Fruit fly (Drosophila melanogaster) whole organism, embryonic: ENCODE results near the gene fok.

Experiments
- Abd-B ChIP-seq: fragments of 200-800 bp; sonication (Bioruptor generic); optimal IDR thresholded peaks from 2 replicates; lab custom pipeline; 2018; ENCODE audit warnings: missing biosample characterization, mild to moderate bottlenecking, missing genetic modification characterization, moderate library complexity
- B-H2 ChIP-seq: fragments of 200-800 bp; sonication (Bioruptor generic); optimal IDR thresholded peaks from 2 replicates; lab custom pipeline; 2018; ENCODE audit warnings: missing biosample characterization, mild to moderate bottlenecking, missing genetic modification characterization
- Bteb2 ChIP-seq: fragments of 200-800 bp; sonication (Bioruptor generic); optimal IDR thresholded peaks from 2 replicates; lab custom pipeline; 2016; ENCODE audit warnings: missing biosample characterization, missing genetic modification characterization
- CG11085 ChIP-seq: fragments of 200-800 bp; sonication (Bioruptor generic); IDR thresholded peaks from 2 replicates; pipeline ENCODE4 v1.3.6; 2022; ENCODE audit warnings: missing biosample characterization, missing genetic modification characterization
- CG11504 ChIP-seq: fragments of 200-800 bp; sonication (Bioruptor generic); optimal IDR thresholded peaks from 3 replicates; lab custom pipeline; 2019; ENCODE audit warnings: missing biosample characterization, mild to moderate bottlenecking, missing genetic modification characterization, moderate library complexity
- CG12155 ChIP-seq: fragments of 200-800 bp; sonication (Bioruptor generic); optimal IDR thresholded peaks from 3 replicates; lab custom pipeline; 2016; ENCODE audit warnings: missing biosample characterization, missing genetic modification characterization
- CG12236 ChIP-seq: fragments of 200-800 bp; sonication (Bioruptor generic); optimal IDR thresholded peaks from 2 replicates; lab custom pipeline; 2016; ENCODE audit warnings: missing biosample characterization, missing genetic modification characterization
- CG12659 ChIP-seq: fragments of 200-800 bp; sonication (Bioruptor generic); optimal IDR thresholded peaks from 3 replicates; lab custom pipeline; 2017; ENCODE audit warnings: mild to moderate bottlenecking, missing biosample characterization, missing genetic modification reagents, missing genetic modification characterization
- CG13894 ChIP-seq: fragments of 200-800 bp; sonication (Bioruptor generic); optimal IDR thresholded peaks from 3 replicates; lab custom pipeline; 2018; ENCODE audit warnings: missing biosample characterization, mild to moderate bottlenecking, missing genetic modification characterization, moderate library complexity
- CG14860 ChIP-seq: fragments of 200-800 bp; sonication (Bioruptor generic); IDR thresholded peaks from 3 replicates; pipeline ENCODE4 v1.3.6; 2022; ENCODE audit warnings: missing biosample characterization, missing genetic modification characterization; ENCODE audit not compliant: partially characterized antibody
- CG1647 ChIP-seq: fragments of 200-800 bp; sonication (Bioruptor generic); optimal IDR thresholded peaks from 3 replicates; lab custom pipeline; 2016; ENCODE audit warnings: missing biosample characterization, missing genetic modification characterization
- CG16815 ChIP-seq: fragments of 200-800 bp; sonication (Bioruptor generic); optimal IDR thresholded peaks from 3 replicates; lab custom pipeline; 2017; ENCODE audit warnings: missing biosample characterization, mild to moderate bottlenecking, missing genetic modification characterization
- CG1832 ChIP-seq: fragments of 200-800 bp; sonication (Bioruptor generic); optimal IDR thresholded peaks from 2 replicates; lab custom pipeline; 2017; ENCODE audit warnings: missing biosample characterization, mild to moderate bottlenecking, missing genetic modification characterization, inconsistent platforms
- CG2678 ChIP-seq: fragments of 200-800 bp; sonication (Bioruptor generic); optimal IDR thresholded peaks from 3 replicates; lab custom pipeline; 2019; ENCODE audit warnings: missing biosample characterization, mild to moderate bottlenecking, missing genetic modification characterization, moderate library complexity
- CG32532 ChIP-seq: fragments of 200-800 bp; sonication (Bioruptor generic); IDR thresholded peaks from 2 replicates; pipeline ENCODE4 v1.3.6; 2022; ENCODE audit warnings: missing biosample characterization, missing genetic modification characterization
- CG34224 ChIP-seq: fragments of 200-800 bp; sonication (Bioruptor generic); IDR thresholded peaks from 3 replicates; pipeline ENCODE4 v1.3.6; 2022; ENCODE audit warnings: missing biosample characterization, missing genetic modification characterization; ENCODE audit not compliant: partially characterized antibody
- CG4730 ChIP-seq: fragments of 200-800 bp; sonication (Bioruptor generic); IDR thresholded peaks from 2 replicates; pipeline ENCODE4 v1.3.6; 2022; ENCODE audit warnings: missing biosample characterization, missing genetic modification characterization
- CG7372 ChIP-seq: fragments of 200-800 bp; sonication (Bioruptor generic); IDR thresholded peaks from 2 replicates; pipeline ENCODE4 v1.3.6; 2022; ENCODE audit warnings: missing biosample characterization, missing genetic modification characterization
- CG7839 ChIP-seq: fragments of 200-800 bp; sonication (Bioruptor generic); optimal IDR thresholded peaks from 3 replicates; lab custom pipeline; 2018; ENCODE audit warnings: missing biosample characterization, mild to moderate bottlenecking, missing genetic modification characterization, moderate library complexity
- CG7987 ChIP-seq: fragments of 200-800 bp; sonication (Bioruptor generic); optimal IDR thresholded peaks from 2 replicates; lab custom pipeline; 2018; ENCODE audit warnings: missing biosample characterization, mild to moderate bottlenecking, missing genetic modification characterization, moderate library complexity
- CG8089 ChIP-seq: fragments of 200-800 bp; sonication (Bioruptor generic); optimal IDR thresholded peaks from 3 replicates; lab custom pipeline; 2016; ENCODE audit warnings: missing biosample characterization, missing genetic modification characterization
- CG9817 ChIP-seq: fragments of 200-800 bp; sonication (Bioruptor generic); optimal IDR thresholded peaks from 2 replicates; lab custom pipeline; 2018; ENCODE audit warnings: missing biosample characterization, mild to moderate bottlenecking, missing genetic modification characterization, moderate library complexity
- Deaf1 ChIP-seq: fragments of 200-800 bp; optimal IDR thresholded peaks from 3 replicates; lab custom pipeline; 2019; ENCODE audit warnings: missing biosample characterization, mild to moderate bottlenecking, missing genetic modification characterization, moderate library complexity
- Dek ChIP-seq: fragments of 200-800 bp; sonication (Bioruptor generic); optimal IDR thresholded peaks from 3 replicates; lab custom pipeline; 2019; ENCODE audit warnings: missing biosample characterization, mild to moderate bottlenecking, missing genetic modification characterization, moderate library complexity
- Doc3 ChIP-seq: fragments of 200-800 bp; sonication (Bioruptor generic); IDR thresholded peaks from 3 replicates; pipeline ENCODE4 v1.3.6; 2022; ENCODE audit warnings: missing biosample characterization, missing genetic modification characterization; ENCODE audit not compliant: partially characterized antibody
- E2f2 ChIP-seq: fragments of 200-800 bp; sonication (Bioruptor generic); IDR thresholded peaks from 2 replicates; pipeline ENCODE4 v1.3.6; 2022; ENCODE audit warnings: missing biosample characterization, missing genetic modification characterization
- HHEX ChIP-seq: fragments of 200-800 bp; sonication (Bioruptor generic); optimal IDR thresholded peaks from 3 replicates; lab custom pipeline; 2017; ENCODE audit warnings: missing biosample characterization, mild to moderate bottlenecking, missing genetic modification characterization, missing genetic modification reagents
- Hsf ChIP-seq: fragments of 200-800 bp; sonication (Bioruptor generic); optimal IDR thresholded peaks from 3 replicates; lab custom pipeline; 2016; ENCODE audit warnings: missing biosample characterization, missing genetic modification characterization
- Optix ChIP-seq: fragments of 200-800 bp; sonication (Bioruptor generic); IDR thresholded peaks from 3 replicates; pipeline ENCODE4 v1.3.6; 2022; ENCODE audit warnings: missing biosample characterization, missing genetic modification characterization
- Rfx ChIP-seq: fragments of 200-800 bp; sonication (Bioruptor generic); IDR thresholded peaks from 2 replicates; pipeline ENCODE4 v1.3.6; 2022; ENCODE audit warnings: missing biosample characterization, missing genetic modification characterization
- Sin3A ChIP-seq: fragments of >200 bp; optimal IDR thresholded peaks from 2 replicates; lab custom pipeline; 2018
- Spps ChIP-seq: fragments of 200-800 bp; sonication (Bioruptor generic); optimal IDR thresholded peaks from 2 replicates; lab custom pipeline; 2018; ENCODE audit warnings: missing biosample characterization, mild to moderate bottlenecking, missing genetic modification characterization
- Sry-β ChIP-seq: fragments of 200-800 bp; sonication (Bioruptor generic); optimal IDR thresholded peaks from 2 replicates; lab custom pipeline; 2018; ENCODE audit warnings: missing biosample characterization, mild to moderate bottlenecking, missing genetic modification characterization, moderate library complexity
- ato ChIP-seq: fragments of 200-800 bp; sonication (Bioruptor generic); IDR thresholded peaks from 2 replicates; pipeline ENCODE4 v1.3.6; 2022; ENCODE audit warnings: missing biosample characterization, missing genetic modification characterization; ENCODE audit not compliant: partially characterized antibody
- crol ChIP-seq: fragments of 200-800 bp; sonication (Bioruptor generic); IDR thresholded peaks from 2 replicates; pipeline ENCODE4 v1.3.6; 2022; ENCODE audit warnings: missing biosample characterization, missing genetic modification characterization
- dan ChIP-seq: fragments of 200-800 bp; sonication (Bioruptor generic); IDR thresholded peaks from 2 replicates; pipeline ENCODE4 v1.3.6; 2022; ENCODE audit warnings: missing biosample characterization, missing genetic modification characterization
- fd3F ChIP-seq: fragments of 200-800 bp; sonication (Bioruptor generic); optimal IDR thresholded peaks from 2 replicates; lab custom pipeline; 2018; ENCODE audit warnings: missing biosample characterization, mild to moderate bottlenecking, missing genetic modification characterization, moderate library complexity
- hb ChIP-seq: fragments of 200-800 bp; sonication (Bioruptor generic); IDR thresholded peaks from 3 replicates; pipeline ENCODE4 v1.3.6; 2022; ENCODE audit warnings: missing biosample characterization, missing genetic modification characterization; ENCODE audit not compliant: partially characterized antibody
- jumu ChIP-seq: fragments of 200-800 bp; sonication (Bioruptor generic); optimal IDR thresholded peaks from 3 replicates; lab custom pipeline; 2016; ENCODE audit warnings: missing biosample characterization, missing genetic modification characterization
- knrl ChIP-seq: fragments of 200-800 bp; sonication (Bioruptor generic); IDR thresholded peaks from 3 replicates; pipeline ENCODE4 v1.3.6; 2022; ENCODE audit warnings: missing biosample characterization, missing genetic modification characterization; ENCODE audit not compliant: partially characterized antibody
- lab ChIP-seq: fragments of 200-800 bp; sonication (Bioruptor generic); optimal IDR thresholded peaks from 3 replicates; lab custom pipeline; 2017; ENCODE audit warnings: missing biosample characterization, missing genetic modification characterization, mild to moderate bottlenecking, moderate library complexity, missing genetic modification reagents
- lilli ChIP-seq: fragments of 200-800 bp; sonication (Bioruptor generic); optimal IDR thresholded peaks from 3 replicates; lab custom pipeline; 2016; ENCODE audit warnings: missing biosample characterization, missing genetic modification characterization
- luna ChIP-seq: fragments of 200-800 bp; sonication (Bioruptor generic); optimal IDR thresholded peaks from 2 replicates; lab custom pipeline; 2016; ENCODE audit warnings: missing biosample characterization, missing genetic modification characterization
- nerfin-2 ChIP-seq: fragments of 200-800 bp; sonication (Bioruptor generic); IDR thresholded peaks from 2 replicates; pipeline ENCODE4 v1.3.6; 2022; ENCODE audit warnings: missing biosample characterization, missing genetic modification characterization; ENCODE audit not compliant: partially characterized antibody
- nom ChIP-seq: fragments of 200-800 bp; sonication (Bioruptor generic); optimal IDR thresholded peaks from 2 replicates; lab custom pipeline; 2017; ENCODE audit warnings: missing biosample characterization, missing genetic modification characterization, mild to moderate bottlenecking, moderate library complexity, missing genetic modification reagents
- org-1 ChIP-seq: fragments of 200-800 bp; sonication (Bioruptor generic); optimal IDR thresholded peaks from 2 replicates; lab custom pipeline; 2017; ENCODE audit warnings: missing biosample characterization, missing genetic modification characterization
- slp2 ChIP-seq: fragments of 200-800 bp; sonication (Bioruptor generic); optimal IDR thresholded peaks from 2 replicates; lab custom pipeline; 2016; ENCODE audit warnings: missing biosample characterization, missing genetic modification characterization
- tll ChIP-seq, 2 experiments: fragments of 200-800 bp in 1 of 2; fragments of >200 bp in 1 of 2; sonication (Bioruptor generic) in 1 of 2; optimal IDR thresholded peaks; 2 replicates each; lab custom pipeline; 2017 to 2019; ENCODE audit warnings: missing biosample characterization in 2 of 2, missing genetic modification characterization in 2 of 2, mild to moderate bottlenecking in 1 of 2, moderate library complexity in 1 of 2
- toy ChIP-seq: fragments of 200-800 bp; sonication (Bioruptor generic); IDR thresholded peaks from 2 replicates; pipeline ENCODE4 v1.3.6; 2022; ENCODE audit warnings: missing biosample characterization, missing genetic modification characterization

Gene fok

DNA sequence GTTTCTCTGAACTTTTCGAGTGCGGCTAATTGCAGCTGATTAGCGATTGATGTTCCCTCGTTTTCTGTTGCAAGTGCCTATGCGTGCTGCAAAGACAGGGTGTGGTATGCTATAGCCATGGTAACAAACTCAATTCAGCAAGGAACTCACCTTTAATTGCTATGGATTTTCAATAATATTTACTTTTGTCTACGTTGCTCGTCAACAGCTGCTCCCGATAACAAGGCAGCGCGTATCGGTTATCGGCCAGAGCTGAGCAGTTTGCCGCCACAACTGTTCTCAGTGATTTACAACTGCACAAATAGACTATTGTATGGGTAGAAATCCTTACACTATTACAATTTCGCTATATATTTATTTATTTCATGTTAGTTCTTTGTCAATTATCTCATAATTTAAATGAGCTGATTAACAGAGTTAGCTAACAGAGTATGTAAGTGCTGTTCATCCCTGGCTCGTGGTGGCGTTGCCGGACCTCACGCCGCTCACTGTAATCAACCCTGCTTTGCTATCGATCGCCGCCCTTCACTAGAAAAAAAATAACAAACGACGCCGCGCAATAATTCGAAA is 9.6 kb downstream of the fok start, which contains the start of the genes pr and neb (continued):
- TF ChIP-seq Sry-β (peak; percentile 87), slp2 (GFP tag; lab: Kevin White, UChicago) (no peak), CG14860 (GFP tag; lab: Robert Waterston, UW) (no peak; the same call in 2 of the 3 replicates), CG34224 (GFP tag; lab: Robert Waterston, UW) (peak; percentile 62; the same call in 1 of the 3 replicates), CG1647 (GFP tag; lab: Kevin White, UChicago) (peak; percentile 18), Sin3A (lab: Kevin White, UChicago) (peak; percentile 89), fd3F (GFP tag; lab: Kevin White, UChicago) (peak; percentile 8), CG9817 (tag; lab: Kevin White, UChicago) (peak; percentile 64), Bteb2 (GFP tag; lab: Kevin White, UChicago) (peak; percentile 33), tll (GFP tag; optimal IDR thresholded peaks at IDR 0.05; lab: Kevin White, UChicago) (peak in 1 of 2 experiments; percentile 34), luna (GFP tag; lab: Kevin White, UChicago) (no peak), CG16815 (GFP tag; lab: Kevin White, UChicago) (no peak), CG1832 (GFP tag; lab: Kevin White, UChicago) (no peak), Optix (GFP tag; lab: Robert Waterston, UW) (peak; percentile 6; the same call in 1 of the 3 replicates), CG7839 (tag; lab: Kevin White, UChicago) (peak; percentile 71), Hsf (GFP tag; lab: Kevin White, UChicago) (peak; percentile 25), Abd-B (GFP tag; lab: Kevin White, UChicago) (peak; percentile 61), CG12236 (GFP tag; lab: Kevin White, UChicago) (no peak), CG12155 (peak; percentile 67), lab (GFP tag; lab: Kevin White, UChicago) (peak; percentile 25), knrl (GFP tag; lab: Robert Waterston, UW) (peak; percentile 61), CG2678 (peak; percentile 20), Deaf1 (tag; lab: Kevin White, UChicago) (peak; percentile 34), CG32532 (GFP tag; lab: Robert Waterston, UW) (peak; percentile 45; the same call in 1 of the 2 replicates), Spps (no peak), Doc3 (GFP tag; lab: Robert Waterston, UW) (0 out of 3 replicates have a peak, but pooled peaks have one; percentile 40), jumu (GFP tag; lab: Kevin White, UChicago) (peak; percentile 13), E2f2 (peak; percentile 94), CG11085 (GFP tag; lab: Robert Waterston, UW) (no peak), CG7372 (GFP tag; lab: Robert Waterston, UW) (0 out of 2 replicates have a peak, but pooled peaks have one; percentile 11), org-1 (GFP tag; lab: Kevin White, UChicago) (no peak), Dek (tag; lab: Kevin White, UChicago) (peak; percentile 24), toy (GFP tag; lab: Robert Waterston, UW) (no peak), dan (GFP tag; lab: Robert Waterston, UW) (no peak), hb (no peak), CG13894 (tag; lab: Kevin White, UChicago) (no peak), CG8089 (GFP tag; lab: Kevin White, UChicago) (no peak), CG7987 (no peak), CG12659 (peak; percentile 79), nom (no peak), lilli (GFP tag; lab: Kevin White, UChicago) (peak; percentile 69), Rfx (GFP tag; lab: Robert Waterston, UW) (peak; percentile 84), crol (GFP tag; lab: Robert Waterston, UW) (no peak), ato (GFP tag; lab: Robert Waterston, UW) (peak; percentile 13; the same call in 1 of the 2 replicates), nerfin-2 (GFP tag; lab: Robert Waterston, UW) (peak; percentile 62), CG11504 (tag; lab: Kevin White, UChicago) (peak; percentile 78), HHEX (GFP tag; lab: Kevin White, UChicago) (no peak), B-H2 (GFP tag; lab: Kevin White, UChicago) (peak; percentile 51), CG4730 (no peak)
